Fruit fly (Drosophila melanogaster): ENCODE measurements around the gene CG11601.
A peak's percentile ranks its signal among the peaks of the same experiment; 100 is the strongest.

Gene CG11601

DNA sequence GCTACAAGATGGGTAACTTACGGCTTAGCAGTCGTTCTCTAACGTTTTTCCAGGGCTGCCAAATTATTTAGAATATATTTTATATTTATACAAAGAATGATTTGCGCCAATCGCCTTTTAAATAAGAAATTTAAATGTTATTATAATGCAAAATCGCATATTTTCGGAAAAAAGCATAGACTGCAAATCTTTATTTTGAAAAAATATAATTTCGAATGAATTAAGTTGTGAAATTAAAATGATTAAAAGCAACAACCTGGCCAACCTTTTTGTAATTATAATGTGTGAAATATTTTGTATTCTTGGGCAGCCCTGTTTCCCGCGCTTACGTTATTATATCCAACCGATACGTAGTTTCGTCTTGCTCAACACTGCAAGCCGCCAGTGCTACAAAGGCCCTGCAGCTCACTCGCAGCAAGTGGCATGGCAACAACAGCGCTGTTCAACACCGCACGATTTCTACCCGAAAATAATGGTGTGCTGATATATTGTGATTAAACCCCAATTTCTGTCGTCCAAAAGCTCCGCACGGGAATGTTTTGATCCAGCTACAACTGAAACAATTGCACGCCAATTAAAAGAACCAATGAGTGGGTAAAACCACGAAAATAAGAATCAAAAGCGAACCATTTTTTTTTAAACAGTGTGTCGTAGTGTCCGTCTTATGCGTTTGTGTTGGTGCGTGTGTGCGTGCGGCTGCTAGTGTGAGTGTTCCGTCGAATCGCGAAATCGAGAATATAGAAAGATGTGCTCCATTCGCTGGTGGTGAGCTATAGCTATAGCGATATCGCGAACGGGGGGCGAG, 14.6 kb upstream of the CG11601 start, which contains the start of gene Pi3K21B (continued):
- TF ChIP-seq H15 (GFP tag; IDR thresholded peaks at IDR 0.05) (peak; percentile 69), CG9876 (GFP tag; optimal IDR thresholded peaks at IDR 0.05) (peak; percentile 93), nmo (GFP tag; optimal IDR thresholded peaks at IDR 0.05) (peak; percentile 93), ap (GFP tag; IDR thresholded peaks at IDR 0.05) (peak; percentile 78), toy (GFP tag; IDR thresholded peaks at IDR 0.05) (0 out of 2 replicates have a peak, but pooled peaks have one; percentile 43), CG11695 (GFP tag; IDR thresholded peaks at IDR 0.05) (peak; percentile 80), da (GFP tag; optimal IDR thresholded peaks at IDR 0.05) (peak; percentile 68), Pdp1 (GFP tag; optimal IDR thresholded peaks at IDR 0.05) (peak; percentile 85 to 90), NC2α (GFP tag; optimal IDR thresholded peaks at IDR 0.05) (peak; percentile 75), CG16779 (GFP tag; IDR thresholded peaks at IDR 0.05) (peak; percentile 82), wek (GFP tag; optimal IDR thresholded peaks at IDR 0.05) (peak; percentile 57), tna (GFP tag; IDR thresholded peaks at IDR 0.05; ENCODE audit: partially characterized antibody) (no peak), HHEX (GFP tag; optimal IDR thresholded peaks at IDR 0.05) (peak; percentile 85), YL-1 (GFP tag; optimal IDR thresholded peaks at IDR 0.05) (peak; percentile 75), Nf-YB (GFP tag; optimal IDR thresholded peaks at IDR 0.05) (peak; percentile 68), chif (GFP tag; optimal IDR thresholded peaks at IDR 0.05) (peak; percentile 87 to 88), CG1647 (GFP tag; optimal IDR thresholded peaks at IDR 0.05) (peak; percentile 95), CG8944 (GFP tag; optimal IDR thresholded peaks at IDR 0.05) (peak; percentile 93), Ets97D (GFP tag; optimal IDR thresholded peaks at IDR 0.05) (peak; percentile 88), C15 (GFP tag; IDR thresholded peaks at IDR 0.05) (peak; percentile 46; the same call in 1 of the 3 replicates), HLH54F (GFP tag; optimal IDR thresholded peaks at IDR 0.05) (peak; percentile 96), MBD-R2 (GFP tag; IDR thresholded peaks at IDR 0.05) (peak; percentile 76; the same call in 1 of the 2 replicates), sim (GFP tag; IDR thresholded peaks at IDR 0.05) (no peak), nerfin-1 (tag; optimal IDR thresholded peaks at IDR 0.05) (peak; percentile 82), Ada2b (GFP tag; IDR thresholded peaks at IDR 0.05) (peak; percentile 79), Jarid2 (GFP tag; optimal IDR thresholded peaks at IDR 0.05) (peak; percentile 59), CG8924 (tag; optimal IDR thresholded peaks at IDR 0.05) (peak; percentile 90), CG13424 (tag; optimal IDR thresholded peaks at IDR 0.05) (peak; percentile 93), Nf-YA (GFP tag; IDR thresholded peaks at IDR 0.05) (no peak; the same call in 1 of the 2 replicates), z (GFP tag; IDR thresholded peaks at IDR 0.05) (no peak), Sox100B (GFP tag; optimal IDR thresholded peaks at IDR 0.05) (peak; percentile 90), aop (GFP tag; IDR thresholded peaks at IDR 0.05) (peak; percentile 57), CG12769 (tag; optimal IDR thresholded peaks at IDR 0.05) (peak; percentile 81), inv (GFP tag; IDR thresholded peaks at IDR 0.05; ENCODE audit: partially characterized antibody) (no peak), hth (optimal IDR thresholded peaks at IDR 0.05) (no peak), CG16815 (GFP tag; optimal IDR thresholded peaks at IDR 0.05) (peak; percentile 89), Doc3 (GFP tag; IDR thresholded peaks at IDR 0.05; ENCODE audit: partially characterized antibody) (no peak), CG8281 (tag; optimal IDR thresholded peaks at IDR 0.05) (peak; percentile 73), CG34224 (GFP tag; IDR thresholded peaks at IDR 0.05; ENCODE audit: partially characterized antibody) (peak; percentile 48; the same call in 1 of the 3 replicates), CG1603 (tag; optimal IDR thresholded peaks at IDR 0.05) (peak; percentile 85), ab (GFP tag; optimal IDR thresholded peaks at IDR 0.05) (peak; percentile 86), pros (GFP tag; optimal IDR thresholded peaks at IDR 0.05) (peak; percentile 36), jing (GFP tag; optimal IDR thresholded peaks at IDR 0.05) (peak; percentile 43), CG6791 (GFP tag; IDR thresholded peaks at IDR 0.05; ENCODE audit: partially characterized antibody) (peak; percentile 73), BtbVII (GFP tag; optimal IDR thresholded peaks at IDR 0.05) (peak; percentile 73), Sry-β (GFP tag; optimal IDR thresholded peaks at IDR 0.05) (no peak), CG9609 (GFP tag; optimal IDR thresholded peaks at IDR 0.05) (peak; percentile 92), CG13296 (GFP tag; optimal IDR thresholded peaks at IDR 0.05) (peak; percentile 84)

Measured in whole organism, embryonic.